Fruit fly (Drosophila melanogaster) Kc167 (cell line): Measurements from ENCODE around the gene Usp14.

Source experiments
- Myc ChIP-seq: fragments of >200 bp; optimal IDR thresholded peaks from 2 replicates; lab custom pipeline; 2017; ENCODE audit warnings: missing external identifiers
- h ChIP-seq: fragments of >200 bp; optimal IDR thresholded peaks from 3 replicates; lab custom pipeline; 2018; ENCODE audit warnings: missing external identifiers
- psq ChIP-seq: fragments of >200 bp; optimal IDR thresholded peaks from 2 replicates; lab custom pipeline; 2017; ENCODE audit warnings: missing external identifiers

DNA sequence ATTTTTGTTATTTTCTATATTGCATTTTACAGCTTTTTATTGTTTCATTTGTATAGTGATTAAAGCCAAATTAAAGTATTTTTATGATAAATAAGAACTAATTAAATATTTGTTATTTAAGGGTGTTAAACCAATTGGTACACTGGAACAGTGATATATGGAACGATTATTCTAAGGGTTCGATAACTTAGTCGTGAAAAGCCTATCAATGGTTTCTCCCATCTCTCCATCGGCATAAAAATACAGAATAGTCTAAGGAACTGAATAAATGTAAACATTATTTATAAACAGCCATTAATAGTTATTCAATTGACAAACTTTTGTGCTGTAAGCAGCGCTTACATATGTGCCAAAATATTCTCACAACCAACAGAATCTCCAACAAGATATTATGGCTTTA is 49.1 kb downstream of the Usp14 start, which contains the start of gene Mob3:
- TF ChIP-seq h (lab: Kevin White, UChicago) (no peak), Myc (lab: Kevin White, UChicago) (no peak), psq (no peak)
